Fruit fly (Drosophila melanogaster) whole organism, prepupa: ENCODE data around the gene Mst77F.

ENCODE experiments used
- CG10631 ChIP-seq: fragments of 200-800 bp; sonication (Bioruptor generic); optimal IDR thresholded peaks from 2 replicates; lab custom pipeline; 2016; ENCODE audit warnings: missing biosample characterization, missing genetic modification characterization
- CG10669 ChIP-seq: fragments of 200-800 bp; sonication (Bioruptor generic); optimal IDR thresholded peaks from 3 replicates; lab custom pipeline; 2018; ENCODE audit warnings: missing biosample characterization, mild to moderate bottlenecking, missing genetic modification characterization, moderate library complexity
- CG11762 ChIP-seq: fragments of 200-800 bp; sonication (Bioruptor generic); optimal IDR thresholded peaks from 3 replicates; lab custom pipeline; 2016; ENCODE audit warnings: missing biosample characterization, missing genetic modification characterization; ENCODE audit not compliant: insufficient read depth
- CG15336 ChIP-seq: fragments of 200-800 bp; sonication (Bioruptor generic); IDR thresholded peaks from 2 replicates; pipeline ENCODE4 v1.3.6; 2022; ENCODE audit warnings: missing biosample characterization, missing genetic modification characterization
- CG1621 ChIP-seq: fragments of 200-800 bp; sonication (Bioruptor generic); optimal IDR thresholded peaks from 3 replicates; lab custom pipeline; 2018; ENCODE audit warnings: missing biosample characterization, mild to moderate bottlenecking, missing genetic modification characterization
- CG16779 ChIP-seq: fragments of 200-800 bp; sonication (Bioruptor generic); optimal IDR thresholded peaks from 3 replicates; lab custom pipeline; 2017; ENCODE audit warnings: missing biosample characterization, mild to moderate bottlenecking, missing genetic modification characterization
- CG3032 ChIP-seq: fragments of 200-800 bp; optimal IDR thresholded peaks from 2 replicates; lab custom pipeline; 2019; ENCODE audit warnings: missing biosample characterization, mild to moderate bottlenecking, missing genetic modification characterization, moderate library complexity
- CG32006 ChIP-seq: fragments of 200-800 bp; sonication (Bioruptor generic); optimal IDR thresholded peaks from 3 replicates; lab custom pipeline; 2017; ENCODE audit warnings: missing biosample characterization, mild to moderate bottlenecking, missing genetic modification characterization
- CG3919 ChIP-seq: fragments of 200-800 bp; sonication (Bioruptor generic); optimal IDR thresholded peaks from 3 replicates; lab custom pipeline; 2016; ENCODE audit warnings: missing biosample characterization, missing genetic modification characterization
- CG4318 ChIP-seq: fragments of 200-800 bp; sonication (Bioruptor generic); optimal IDR thresholded peaks from 3 replicates; lab custom pipeline; 2017; ENCODE audit warnings: missing biosample characterization, mild to moderate bottlenecking, missing genetic modification characterization
- CG6163 ChIP-seq: fragments of 200-800 bp; sonication (Bioruptor generic); IDR thresholded peaks from 3 replicates; pipeline ENCODE4 v1.3.6; 2022; ENCODE audit warnings: missing biosample characterization, missing genetic modification characterization
- CG6276 ChIP-seq: fragments of 200-800 bp; sonication (Bioruptor generic); optimal IDR thresholded peaks from 2 replicates; lab custom pipeline; 2017; ENCODE audit warnings: missing biosample characterization, mild to moderate bottlenecking, missing genetic modification characterization
- CG6792 ChIP-seq: fragments of 200-800 bp; sonication (Bioruptor generic); optimal IDR thresholded peaks from 3 replicates; lab custom pipeline; 2016; ENCODE audit warnings: missing biosample characterization, missing genetic modification characterization
- CG6808 ChIP-seq: fragments of 200-800 bp; sonication (Bioruptor generic); optimal IDR thresholded peaks from 3 replicates; lab custom pipeline; 2017; ENCODE audit warnings: missing biosample characterization, missing genetic modification characterization, mild to moderate bottlenecking, moderate library complexity, missing genetic modification reagents
- CG6854 ChIP-seq: fragments of 200-800 bp; sonication (Bioruptor generic); optimal IDR thresholded peaks from 2 replicates; lab custom pipeline; 2017; ENCODE audit warnings: missing biosample characterization, mild to moderate bottlenecking, missing genetic modification characterization
- CG8119 ChIP-seq: fragments of 200-800 bp; sonication (Bioruptor generic); IDR thresholded peaks from 3 replicates; pipeline ENCODE4 v1.3.6; 2022; ENCODE audit warnings: missing biosample characterization, missing genetic modification characterization
- Eip75B ChIP-seq: fragments of 200-800 bp; sonication (Bioruptor generic); optimal IDR thresholded peaks from 3 replicates; lab custom pipeline; 2016; ENCODE audit warnings: missing biosample characterization, missing genetic modification characterization
- Eip78C ChIP-seq: fragments of 200-800 bp; sonication (Bioruptor generic); peaks from one replicate; lab custom pipeline; 2016; ENCODE audit warnings: missing biosample characterization, missing genetic modification characterization
- Ets96B ChIP-seq: fragments of 200-800 bp; optimal IDR thresholded peaks from 2 replicates; lab custom pipeline; 2019; ENCODE audit warnings: missing biosample characterization, mild to moderate bottlenecking, missing genetic modification characterization, moderate library complexity
- Gug ChIP-seq: fragments of 200-800 bp; sonication (Bioruptor generic); IDR thresholded peaks from 2 replicates; pipeline ENCODE4 v1.3.6; 2022; ENCODE audit warnings: missing biosample characterization, missing genetic modification characterization
- Hr38 ChIP-seq: sonication (Bioruptor generic); optimal IDR thresholded peaks from 2 replicates; lab custom pipeline; 2016; ENCODE audit warnings: missing biosample characterization, missing genetic modification characterization
- Hr39 ChIP-seq: fragments of 200-800 bp; sonication (Bioruptor generic); optimal IDR thresholded peaks from 2 replicates; lab custom pipeline; 2016; ENCODE audit warnings: missing biosample characterization, missing genetic modification characterization
- Hr4 ChIP-seq: fragments of 200-800 bp; sonication (Bioruptor generic); optimal IDR thresholded peaks from 3 replicates; lab custom pipeline; 2016; ENCODE audit warnings: missing biosample characterization, missing genetic modification characterization
- Lpt ChIP-seq: fragments of 200-800 bp; sonication (Bioruptor generic); optimal IDR thresholded peaks from 3 replicates; lab custom pipeline; 2016; ENCODE audit warnings: missing biosample characterization, missing genetic modification characterization
- Met ChIP-seq: fragments of 200-800 bp; sonication (Bioruptor generic); optimal IDR thresholded peaks from 3 replicates; lab custom pipeline; 2016; ENCODE audit warnings: missing biosample characterization, missing genetic modification characterization
- dsx ChIP-seq: fragments of 200-800 bp; optimal IDR thresholded peaks from 3 replicates; lab custom pipeline; 2019; ENCODE audit warnings: missing biosample characterization, mild to moderate bottlenecking, missing genetic modification characterization, moderate library complexity; ENCODE audit not compliant: poor library complexity, severe bottlenecking
- esn ChIP-seq: fragments of 200-800 bp; sonication (Bioruptor generic); optimal IDR thresholded peaks from 2 replicates; lab custom pipeline; 2016; ENCODE audit warnings: missing biosample characterization, mild to moderate bottlenecking, missing genetic modification characterization, moderate library complexity
- fd59A ChIP-seq: fragments of 200-800 bp; sonication (Bioruptor generic); optimal IDR thresholded peaks from 2 replicates; lab custom pipeline; 2017; ENCODE audit warnings: missing biosample characterization, mild to moderate bottlenecking, missing genetic modification characterization, missing genetic modification reagents
- fkh ChIP-seq: fragments of 200-800 bp; sonication (Bioruptor generic); optimal IDR thresholded peaks from 3 replicates; lab custom pipeline; 2017; ENCODE audit warnings: missing biosample characterization, mild to moderate bottlenecking, missing genetic modification characterization, moderate library complexity
- lz ChIP-seq: fragments of 200-800 bp; sonication (Bioruptor generic); optimal IDR thresholded peaks from 3 replicates; lab custom pipeline; 2016; ENCODE audit warnings: missing biosample characterization, missing genetic modification characterization
- pdm3 ChIP-seq: fragments of 200-800 bp; sonication (Bioruptor generic); optimal IDR thresholded peaks from 3 replicates; lab custom pipeline; 2016; ENCODE audit warnings: missing biosample characterization, missing genetic modification characterization
- salr ChIP-seq, 2 experiments: fragments of 200-800 bp; sonication (Bioruptor generic); optimal IDR thresholded peaks; 3 replicates each; lab custom pipeline; 2016 to 2018; ENCODE audit warnings: missing biosample characterization in 2 of 2, missing genetic modification characterization in 2 of 2, mild to moderate bottlenecking in 1 of 2
- spab ChIP-seq: fragments of 200-800 bp; sonication (Bioruptor generic); optimal IDR thresholded peaks from 2 replicates; lab custom pipeline; 2017; ENCODE audit warnings: missing biosample characterization, mild to moderate bottlenecking, missing genetic modification characterization, missing genetic modification reagents
- ss ChIP-seq, 2 experiments: fragments of 200-800 bp; sonication (Bioruptor generic); optimal IDR thresholded peaks; 2 replicates in 1 of 2; 3 replicates in 1 of 2; lab custom pipeline; 2017 to 2018; ENCODE audit warnings: mild to moderate bottlenecking in 2 of 2, missing biosample characterization in 2 of 2, missing genetic modification characterization in 2 of 2, moderate library complexity in 1 of 2
- topi ChIP-seq: fragments of 200-800 bp; sonication (Bioruptor generic); optimal IDR thresholded peaks from 3 replicates; lab custom pipeline; 2016; ENCODE audit warnings: missing biosample characterization, missing genetic modification characterization
- vri ChIP-seq: fragments of 200-800 bp; sonication (Bioruptor generic); optimal IDR thresholded peaks from 3 replicates; lab custom pipeline; 2016; ENCODE audit warnings: missing biosample characterization, mild to moderate bottlenecking, missing genetic modification characterization

Gene Mst77F

dm6 chr3L:20771001-20771890 is 46.6 kb downstream of the Mst77F start, which contains the start of the genes CG4042 and Pitslre (continued):
- TF ChIP-seq pdm3 (GFP tag; lab: Kevin White, UChicago), result peak; percentile 41
- no peak for TF ChIP-seq ss (GFP tag; optimal IDR thresholded peaks at IDR 0.05; lab: Kevin White, UChicago)
- TF ChIP-seq CG4318 (GFP tag; lab: Kevin White, UChicago), result no peak
- peak; percentile 17 for TF ChIP-seq Ets96B (tag; lab: Kevin White, UChicago)
- TF ChIP-seq topi (GFP tag; lab: Kevin White, UChicago), result no peak
- TF ChIP-seq CG8119 (GFP tag; lab: Robert Waterston, UW), result no peak
- peak; percentile 1 for TF ChIP-seq Lpt (GFP tag; lab: Kevin White, UChicago)
- no peak for TF ChIP-seq fd59A
- no peak for TF ChIP-seq CG6276 (GFP tag; lab: Kevin White, UChicago)
- TF ChIP-seq Met, result peak; percentile 40
- no peak for TF ChIP-seq CG16779 (tag; lab: Kevin White, UChicago)
- no peak for TF ChIP-seq spab (GFP tag; lab: Kevin White, UChicago)
- TF ChIP-seq CG6163, result no peak
- TF ChIP-seq Eip75B (GFP tag; lab: Kevin White, UChicago), result peak; percentile 48
- TF ChIP-seq dsx (GFP tag; lab: Kevin White, UChicago), result no peak
- no peak for TF ChIP-seq CG1621 (tag; lab: Kevin White, UChicago)
- peak; percentile 29 for TF ChIP-seq CG32006 (GFP tag; lab: Kevin White, UChicago)
- TF ChIP-seq Hr39, result peak; percentile 28
- TF ChIP-seq Hr4 (GFP tag; lab: Kevin White, UChicago), result peak; percentile 57
- TF ChIP-seq Eip78C, result peak; percentile 76
- TF ChIP-seq CG15336 (GFP tag; lab: Robert Waterston, UW), result no peak
- TF ChIP-seq salr (GFP tag; optimal IDR thresholded peaks at IDR 0.05; lab: Kevin White, UChicago), result peak in 1 of 2 experiments; percentile 64
- peak; percentile 30 for TF ChIP-seq lz (GFP tag; lab: Kevin White, UChicago)
- TF ChIP-seq fkh (GFP tag; lab: Kevin White, UChicago), result no peak
- TF ChIP-seq Hr38 (GFP tag; lab: Kevin White, UChicago), result no peak
- TF ChIP-seq CG6792, result peak; percentile 34
- TF ChIP-seq CG3919 (GFP tag; lab: Kevin White, UChicago), result peak; percentile 66

DNA sequence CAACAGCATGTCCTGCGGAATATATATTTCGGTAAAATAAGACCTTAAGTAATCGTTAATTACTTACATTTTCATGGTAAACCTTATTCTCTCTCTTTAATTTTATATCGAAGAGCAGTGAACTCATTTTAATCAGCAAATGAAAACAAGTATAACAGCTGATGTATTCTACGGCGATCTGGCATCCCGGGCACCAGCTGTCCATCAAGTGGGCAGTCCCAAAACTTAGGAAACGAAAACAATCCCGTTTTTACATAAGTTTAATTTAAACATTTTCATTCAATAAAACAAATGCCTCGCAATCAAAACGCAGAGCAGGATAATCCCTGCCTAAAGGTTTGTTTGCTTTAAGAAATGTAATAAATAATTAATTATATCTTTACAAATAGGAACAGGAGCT is 48.5 kb downstream of the Mst77F start, which contains the start of the genes CG4074 and CG4186:
Gene CG4074 (minus strand): TSS at position 151 of the 400 bp plus-strand sequence.
Gene CG4186 (plus strand): TSS at position 237 of the 400 bp plus-strand sequence.
- TF ChIP-seq CG6854 (GFP tag; lab: Kevin White, UChicago) (no peak), CG1621 (tag; lab: Kevin White, UChicago) (no peak), vri (GFP tag; lab: Kevin White, UChicago) (peak; percentile 27), lz (GFP tag; lab: Kevin White, UChicago) (no peak), Eip78C (peak; percentile 51), CG6276 (GFP tag; lab: Kevin White, UChicago) (no peak), fkh (GFP tag; lab: Kevin White, UChicago) (peak; percentile 45)

DNA sequence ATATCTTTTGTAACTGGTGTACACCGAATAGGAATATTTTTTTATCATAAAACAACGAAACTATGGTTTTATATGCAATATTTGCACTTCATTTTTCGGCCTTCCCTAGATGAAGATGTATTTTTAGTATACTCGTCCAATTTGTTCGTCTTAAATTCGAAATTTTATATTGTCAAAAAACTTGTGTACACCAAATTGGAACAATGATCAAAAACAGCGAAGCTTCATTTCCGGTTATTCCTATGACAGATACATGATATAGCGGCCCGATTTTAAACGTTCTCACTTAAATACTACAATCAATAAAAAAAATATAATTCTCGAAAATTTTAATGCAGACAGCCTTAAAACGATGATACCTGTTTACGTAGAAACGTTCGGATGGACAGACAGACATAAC is 50.6 kb downstream of the Mst77F start:
- TF ChIP-seq pdm3 (GFP tag; lab: Kevin White, UChicago) (no peak), CG4318 (GFP tag; lab: Kevin White, UChicago) (no peak), CG16779 (tag; lab: Kevin White, UChicago) (no peak), lz (GFP tag; lab: Kevin White, UChicago) (no peak), Hr4 (GFP tag; lab: Kevin White, UChicago) (no peak), CG11762 (GFP tag; lab: Kevin White, UChicago) (no peak), CG6808 (no peak), CG10631 (GFP tag; lab: Kevin White, UChicago) (no peak), esn (GFP tag; lab: Kevin White, UChicago) (no peak), CG10669 (no peak), Gug (GFP tag; lab: Robert Waterston, UW) (no peak), CG3919 (GFP tag; lab: Kevin White, UChicago) (no peak), CG3032 (tag; lab: Kevin White, UChicago) (no peak)
- TF ChIP-seq, all 60 proteins: peak for 0
